Worm (Caenorhabditis elegans) whole organism, L1 larva: ENCODE results near the gene rde-11.

Source experiments
- ceh-63 ChIP-seq: fragments of 200-800 bp; sonication (Bioruptor generic); optimal IDR thresholded peaks from 2 replicates; lab custom pipeline; 2018; ENCODE audit warnings: mild to moderate bottlenecking, missing genetic modification characterization, missing compliant biosample characterization
- lin-15B ChIP-seq: fragments of 150-350 bp; sonication (generic microtip); optimal IDR thresholded peaks from 3 replicates; lab custom pipeline; 2014; ENCODE audit warnings: missing biosample characterization, missing genetic modification characterization
- lin-35 ChIP-seq, 2 experiments: fragments of 150-350 bp; optimal IDR thresholded peaks; 2 replicates each; lab custom pipeline; 2014; ENCODE audit warnings: missing biosample characterization in 2 of 2, missing genetic modification characterization in 2 of 2, missing genetic modification reagents in 2 of 2
- mab-9 ChIP-seq: fragments of 200-800 bp; sonication (Bioruptor generic); IDR thresholded peaks from 2 replicates; pipeline ENCODE4 v1.3.6; 2022; ENCODE audit warnings: missing genetic modification reagents, missing genetic modification characterization, missing compliant biosample characterization
- mdl-1 ChIP-seq, 2 experiments: fragments of 150-350 bp; optimal IDR thresholded peaks; 2 replicates each; lab custom pipeline; 2014 to 2017; ENCODE audit warnings: missing biosample characterization in 2 of 2, missing genetic modification characterization in 2 of 2, inconsistent platforms in 1 of 2
- nhr-237 ChIP-seq: fragments of 150-350 bp; optimal IDR thresholded peaks from 2 replicates; lab custom pipeline; 2014; ENCODE audit warnings: missing biosample characterization, missing genetic modification characterization
- unc-130 ChIP-seq: fragments of 150-350 bp; optimal IDR thresholded peaks from 2 replicates; lab custom pipeline; 2017; ENCODE audit warnings: missing biosample characterization, missing genetic modification characterization, inconsistent platforms
- xbp-1 ChIP-seq: sonication (generic microtip); optimal IDR thresholded peaks from 2 replicates; lab custom pipeline; 2016; ENCODE audit warnings: missing genetic modification characterization, missing compliant biosample characterization
- zag-1 ChIP-seq: fragments of 150-350 bp; optimal IDR thresholded peaks from 2 replicates; lab custom pipeline; 2014; ENCODE audit warnings: missing biosample characterization, missing genetic modification characterization

ce11 chrIV:13056026-13056425, 49.0 kb upstream of the rde-11 start, which contains the start of gene scl-1:
- TF ChIP-seq xbp-1 = no peak
- no peak for TF ChIP-seq lin-15B (tag; lab: Kevin White, UChicago)
- no peak for TF ChIP-seq ceh-63
- no peak for TF ChIP-seq unc-130 (tag; lab: Kevin White, UChicago)
- TF ChIP-seq mdl-1 (tag; optimal IDR thresholded peaks at IDR 0.05; lab: Kevin White, UChicago) = no peak
- no peak for TF ChIP-seq zag-1
- TF ChIP-seq mab-9 (GFP tag; lab: Robert Waterston, UW) = no peak
- no peak for TF ChIP-seq lin-35 (GFP tag; optimal IDR thresholded peaks at IDR 0.05; lab: Kevin White, UChicago)
- no peak for TF ChIP-seq nhr-237 (tag; lab: Kevin White, UChicago)
